Fruit fly (Drosophila melanogaster) whole organism: Measurements from ENCODE around the gene CG6901.

Experiments used
- Dll ChIP-seq: fragments of >200 bp; optimal IDR thresholded peaks from 2 replicates; lab custom pipeline; 2017
- pan ChIP-seq: fragments of >200 bp; optimal IDR thresholded peaks from 2 replicates; lab custom pipeline; 2017

dm6 chr3R:16337053-16337385, 13.8 kb downstream of the CG6901 start:
- TF ChIP-seq Dll (lab: Kevin White, UChicago), result no peak
- TF ChIP-seq pan (lab: Kevin White, UChicago), result no peak
